Worm (Caenorhabditis elegans) whole organism, L1 larva: ENCODE results near the gene ndx-3.

Experiments
- blmp-1 ChIP-seq: fragments of 150-350 bp; optimal IDR thresholded peaks from 2 replicates; lab custom pipeline; 2014; ENCODE audit warnings: missing biosample characterization, missing genetic modification characterization
- lin-35 ChIP-seq, 2 experiments: fragments of 150-350 bp; optimal IDR thresholded peaks; 2 replicates each; lab custom pipeline; 2014; ENCODE audit warnings: missing biosample characterization in 2 of 2, missing genetic modification characterization in 2 of 2, missing genetic modification reagents in 2 of 2

DNA sequence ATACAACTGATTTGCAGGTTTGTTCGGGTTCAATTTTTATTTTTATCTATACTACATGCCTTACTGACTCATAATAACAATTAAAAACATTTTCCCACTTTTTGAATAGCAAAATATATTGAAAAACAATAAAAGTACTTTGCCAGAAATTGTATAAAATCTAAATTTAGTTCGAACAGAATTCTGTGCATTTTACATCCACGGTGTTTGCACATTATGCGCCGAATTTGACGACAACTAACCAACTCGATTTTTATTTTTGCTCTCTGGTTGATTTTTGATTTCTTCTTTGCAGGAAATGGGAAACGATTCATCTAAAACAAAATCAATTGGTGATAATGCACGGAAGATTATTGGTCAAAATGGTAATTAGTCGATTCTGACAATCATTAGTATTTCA is 6.6 kb upstream of the ndx-3 start:
- TF ChIP-seq blmp-1 (no peak), lin-35 (GFP tag; optimal IDR thresholded peaks at IDR 0.05; lab: Kevin White, UChicago) (peak; percentile 23 to 37)
